Fruit fly (Drosophila melanogaster) whole organism, pupa: ENCODE results near the gene CG2701.

ENCODE experiments used
- CG13204 ChIP-seq: fragments of 200-800 bp; sonication (Bioruptor generic); optimal IDR thresholded peaks from 2 replicates; lab custom pipeline; 2018; ENCODE audit warnings: missing biosample characterization, mild to moderate bottlenecking, missing genetic modification characterization, moderate library complexity
- CG14655 ChIP-seq: fragments of 200-800 bp; sonication (Bioruptor generic); optimal IDR thresholded peaks from 3 replicates; lab custom pipeline; 2017; ENCODE audit warnings: mild to moderate bottlenecking, missing biosample characterization, missing genetic modification reagents, missing genetic modification characterization
- CG15710 ChIP-seq: fragments of 200-800 bp; sonication (Bioruptor generic); optimal IDR thresholded peaks from 2 replicates; lab custom pipeline; 2018; ENCODE audit warnings: missing biosample characterization, mild to moderate bottlenecking, missing genetic modification characterization, moderate library complexity
- CG17806 ChIP-seq: fragments of 200-800 bp; sonication (Bioruptor generic); optimal IDR thresholded peaks from 2 replicates; lab custom pipeline; 2018; ENCODE audit warnings: missing biosample characterization, mild to moderate bottlenecking, missing genetic modification characterization, moderate library complexity
- CG34367 ChIP-seq: fragments of 200-800 bp; sonication (Bioruptor generic); optimal IDR thresholded peaks from 2 replicates; lab custom pipeline; 2018; ENCODE audit warnings: missing biosample characterization, mild to moderate bottlenecking, missing genetic modification characterization
- CG8159 ChIP-seq: fragments of 200-800 bp; sonication (Bioruptor generic); optimal IDR thresholded peaks from 3 replicates; lab custom pipeline; 2018; ENCODE audit warnings: missing biosample characterization, mild to moderate bottlenecking, missing genetic modification characterization, moderate library complexity
- CG8301 ChIP-seq: fragments of 200-800 bp; sonication (Bioruptor generic); optimal IDR thresholded peaks from 2 replicates; lab custom pipeline; 2018; ENCODE audit warnings: missing biosample characterization, mild to moderate bottlenecking, missing genetic modification characterization
- CG9948 ChIP-seq: fragments of 200-800 bp; sonication (Bioruptor generic); optimal IDR thresholded peaks from 2 replicates; lab custom pipeline; 2018; ENCODE audit warnings: missing biosample characterization, mild to moderate bottlenecking, missing genetic modification characterization, moderate library complexity
- D1 ChIP-seq: fragments of 200-800 bp; sonication (Bioruptor generic); optimal IDR thresholded peaks from 2 replicates; lab custom pipeline; 2018; ENCODE audit warnings: missing biosample characterization, mild to moderate bottlenecking, missing genetic modification characterization, moderate library complexity
- EcR ChIP-seq: fragments of 200-800 bp; sonication (Bioruptor generic); optimal IDR thresholded peaks from 3 replicates; lab custom pipeline; 2019; ENCODE audit warnings: missing biosample characterization, missing genetic modification characterization, mild to moderate bottlenecking, moderate library complexity, missing genetic modification reagents
- Pif1B ChIP-seq: fragments of 200-800 bp; sonication (Bioruptor generic); optimal IDR thresholded peaks from 3 replicates; lab custom pipeline; 2016; ENCODE audit warnings: missing biosample characterization, missing genetic modification characterization
- gl ChIP-seq: fragments of 200-800 bp; sonication (Bioruptor generic); optimal IDR thresholded peaks from 2 replicates; lab custom pipeline; 2018; ENCODE audit warnings: missing biosample characterization, mild to moderate bottlenecking, missing genetic modification characterization
- rn ChIP-seq: fragments of 200-800 bp; sonication (Bioruptor generic); IDR thresholded peaks from 2 replicates; pipeline ENCODE4 v1.3.6; 2022; ENCODE audit warnings: missing biosample characterization, missing genetic modification characterization

- TF ChIP-seq CG15710 (tag; lab: Kevin White, UChicago) (no peak), CG17806 (no peak), rn (GFP tag; lab: Robert Waterston, UW) (no peak), CG14655 (GFP tag; lab: Kevin White, UChicago) (no peak), CG8159 (tag; lab: Kevin White, UChicago) (no peak), D1 (no peak), CG13204 (GFP tag; lab: Kevin White, UChicago) (no peak), gl (tag; lab: Kevin White, UChicago) (no peak), EcR (GFP tag; lab: Kevin White, UChicago) (no peak), CG34367 (tag; lab: Kevin White, UChicago) (no peak), CG9948 (no peak), Pif1B (no peak), CG8301 (no peak)
Measured at dm6 chrX:2765440-2765839, 45.3 kb upstream of the CG2701 start.
